Fruit fly (Drosophila melanogaster): ENCODE data around the gene CG9400.

Gene CG9400

dm6 chrX:14242941-14243736 is 46.1 kb downstream of the CG9400 start, which contains the start of gene CG32599 (continued):
- TF ChIP-seq CG2875 (GFP tag; optimal IDR thresholded peaks at IDR 0.05) (no peak), HmgD (GFP tag; optimal IDR thresholded peaks at IDR 0.05) (no peak), CG10431 (GFP tag; optimal IDR thresholded peaks at IDR 0.05) (no peak), Adf1 (GFP tag; IDR thresholded peaks at IDR 0.05) (no peak), Ssrp (tag; optimal IDR thresholded peaks at IDR 0.05) (peak; percentile 40), CG31388 (GFP tag; optimal IDR thresholded peaks at IDR 0.05) (no peak), Fer3 (tag; optimal IDR thresholded peaks at IDR 0.05) (peak; percentile 12), CG17328 (GFP tag; IDR thresholded peaks at IDR 0.05) (peak; percentile 47; the same call in 1 of the 2 replicates), CG2116 (GFP tag; optimal IDR thresholded peaks at IDR 0.05) (peak; percentile 46), CG18262 (tag; optimal IDR thresholded peaks at IDR 0.05) (peak; percentile 52), CG8388 (GFP tag; optimal IDR thresholded peaks at IDR 0.05) (peak; percentile 36), CG33557 (GFP tag; optimal IDR thresholded peaks at IDR 0.05) (no peak), usp (GFP tag; optimal IDR thresholded peaks at IDR 0.05) (no peak), maf-S (GFP tag; optimal IDR thresholded peaks at IDR 0.05) (no peak), CG6654 (GFP tag; optimal IDR thresholded peaks at IDR 0.05) (no peak), CG15269 (tag; optimal IDR thresholded peaks at IDR 0.05) (peak; percentile 45), Blimp-1 (GFP tag; optimal IDR thresholded peaks at IDR 0.05) (peak; percentile 32), CG10209 (GFP tag; optimal IDR thresholded peaks at IDR 0.05) (peak; percentile 16), CG34224 (GFP tag; IDR thresholded peaks at IDR 0.05; ENCODE audit: partially characterized antibody) (peak; percentile 54; the same call in 1 of the 3 replicates), al (GFP tag; IDR thresholded peaks at IDR 0.05) (peak; percentile 31; the same call in 1 of the 2 replicates), H15 (GFP tag; IDR thresholded peaks at IDR 0.05) (no peak), hbn (GFP tag; IDR thresholded peaks at IDR 0.05; ENCODE audit: partially characterized antibody) (peak; percentile 47; the same call in 1 of the 2 replicates), nmo (GFP tag; optimal IDR thresholded peaks at IDR 0.05) (peak; percentile 48), mld (GFP tag; IDR thresholded peaks at IDR 0.05; ENCODE audit: partially characterized antibody) (peak; percentile 50; the same call in 1 of the 3 replicates), CG8290 (GFP tag; optimal IDR thresholded peaks at IDR 0.05) (no peak), CG8290 (tag; optimal IDR thresholded peaks at IDR 0.05) (no peak), HLH3B (GFP tag; IDR thresholded peaks at IDR 0.05) (peak; percentile 37; the same call in 1 of the 2 replicates), Rx (GFP tag; IDR thresholded peaks at IDR 0.05) (no peak), CG13775 (GFP tag; optimal IDR thresholded peaks at IDR 0.05) (peak; percentile 25), stwl (tag; optimal IDR thresholded peaks at IDR 0.05) (peak; percentile 53), Awh (GFP tag; IDR thresholded peaks at IDR 0.05) (peak; percentile 39; the same call in 1 of the 2 replicates), chinmo (GFP tag; IDR thresholded peaks at IDR 0.05; ENCODE audit: partially characterized antibody) (0 out of 4 replicates have a peak, but pooled peaks have one; percentile 44), CG6791 (GFP tag; IDR thresholded peaks at IDR 0.05; ENCODE audit: partially characterized antibody) (peak; percentile 62; the same call in 1 of the 3 replicates), CG7963 (GFP tag; IDR thresholded peaks at IDR 0.05; ENCODE audit: partially characterized antibody) (peak; percentile 33; the same call in 1 of the 3 replicates), wek (GFP tag; optimal IDR thresholded peaks at IDR 0.05) (peak; percentile 89), CG3838 (GFP tag; optimal IDR thresholded peaks at IDR 0.05) (no peak), CG16813 (GFP tag; IDR thresholded peaks at IDR 0.05; ENCODE audit: partially characterized antibody) (peak; percentile 62), knrl (GFP tag; IDR thresholded peaks at IDR 0.05; ENCODE audit: partially characterized antibody) (peak; percentile 64; the same call in 2 of the 3 replicates), CG14441 (GFP tag; IDR thresholded peaks at IDR 0.05) (no peak), CG12104 (GFP tag; optimal IDR thresholded peaks at IDR 0.05) (peak; percentile 3), CG15073 (GFP tag; optimal IDR thresholded peaks at IDR 0.05) (no peak), zfh1 (GFP tag; IDR thresholded peaks at IDR 0.05) (peak; percentile 70; the same call in 2 of the 3 replicates), E2f2 (GFP tag; IDR thresholded peaks at IDR 0.05) (peak; percentile 73), CG13624 (GFP tag; optimal IDR thresholded peaks at IDR 0.05) (no peak), sens (GFP tag) (peak; percentile 36), CG10267 (tag; optimal IDR thresholded peaks at IDR 0.05) (peak; percentile 44), E2f1 (GFP tag; IDR thresholded peaks at IDR 0.05) (peak; percentile 47; the same call in 1 of the 2 replicates), Sox102F (GFP tag; optimal IDR thresholded peaks at IDR 0.05) (peak; percentile 54)

Measured in whole organism, embryonic.